Fruit fly (Drosophila melanogaster) whole organism, embryonic: ENCODE measurements around the gene Scm.

Source experiments
- Antp ChIP-seq: fragments of 200-800 bp; sonication (Bioruptor generic); optimal IDR thresholded peaks from 3 replicates; lab custom pipeline; 2016; ENCODE audit warnings: missing biosample characterization, missing genetic modification characterization
- Asciz ChIP-seq: fragments of 200-800 bp; sonication (Bioruptor generic); optimal IDR thresholded peaks from 2 replicates; lab custom pipeline; 2017; ENCODE audit warnings: missing biosample characterization, mild to moderate bottlenecking, missing genetic modification characterization, missing genetic modification reagents
- B-H1 ChIP-seq: fragments of 200-800 bp; sonication (Bioruptor generic); IDR thresholded peaks from 3 replicates; pipeline ENCODE4 v1.3.6; 2022; ENCODE audit warnings: missing biosample characterization, missing genetic modification characterization
- Bdp1 ChIP-seq: fragments of 200-800 bp; sonication (Bioruptor generic); optimal IDR thresholded peaks from 3 replicates; lab custom pipeline; 2016; ENCODE audit warnings: missing biosample characterization, missing genetic modification characterization
- Bteb2 ChIP-seq: fragments of 200-800 bp; sonication (Bioruptor generic); optimal IDR thresholded peaks from 2 replicates; lab custom pipeline; 2016; ENCODE audit warnings: missing biosample characterization, missing genetic modification characterization
- CG10147 ChIP-seq: fragments of 200-800 bp; sonication (Bioruptor generic); optimal IDR thresholded peaks from 2 replicates; lab custom pipeline; 2019; ENCODE audit warnings: missing biosample characterization, mild to moderate bottlenecking, missing genetic modification characterization, moderate library complexity
- CG10565 ChIP-seq: fragments of 200-800 bp; sonication (Bioruptor generic); optimal IDR thresholded peaks from 3 replicates; lab custom pipeline; 2016; ENCODE audit warnings: missing biosample characterization, mild to moderate bottlenecking, missing genetic modification characterization
- CG1529 ChIP-seq: fragments of 200-800 bp; sonication (Bioruptor generic); optimal IDR thresholded peaks from 3 replicates; lab custom pipeline; 2018; ENCODE audit warnings: missing biosample characterization, missing genetic modification characterization
- CG16815 ChIP-seq: fragments of 200-800 bp; sonication (Bioruptor generic); optimal IDR thresholded peaks from 3 replicates; lab custom pipeline; 2017; ENCODE audit warnings: missing biosample characterization, mild to moderate bottlenecking, missing genetic modification characterization
- CG17186 ChIP-seq: fragments of 200-800 bp; sonication (Bioruptor generic); optimal IDR thresholded peaks from 3 replicates; lab custom pipeline; 2017; ENCODE audit warnings: missing biosample characterization, missing genetic modification reagents, missing genetic modification characterization
- CG17568 ChIP-seq: fragments of 200-800 bp; sonication (Bioruptor generic); optimal IDR thresholded peaks from 2 replicates; lab custom pipeline; 2018; ENCODE audit warnings: missing biosample characterization, mild to moderate bottlenecking, missing genetic modification characterization, moderate library complexity
- CG30020 ChIP-seq: fragments of 200-800 bp; optimal IDR thresholded peaks from 2 replicates; lab custom pipeline; 2019; ENCODE audit warnings: missing biosample characterization, mild to moderate bottlenecking, missing genetic modification characterization, moderate library complexity
- CG31365 ChIP-seq: fragments of 200-800 bp; sonication (Bioruptor generic); optimal IDR thresholded peaks from 2 replicates; lab custom pipeline; 2018; ENCODE audit warnings: missing biosample characterization, mild to moderate bottlenecking, missing genetic modification characterization
- CG3281 ChIP-seq: fragments of 200-800 bp; sonication (Bioruptor generic); optimal IDR thresholded peaks from 3 replicates; lab custom pipeline; 2017; ENCODE audit warnings: missing biosample characterization, mild to moderate bottlenecking, missing genetic modification characterization
- CG34376 ChIP-seq: fragments of 200-800 bp; sonication (Bioruptor generic); optimal IDR thresholded peaks from 2 replicates; lab custom pipeline; 2018; ENCODE audit warnings: missing biosample characterization, mild to moderate bottlenecking, missing genetic modification characterization
- CG42726 ChIP-seq: fragments of 200-800 bp; sonication (Bioruptor generic); IDR thresholded peaks from 2 replicates; pipeline ENCODE4 v1.3.6; 2022; ENCODE audit warnings: missing biosample characterization, missing genetic modification characterization; ENCODE audit not compliant: partially characterized antibody
- CG4854 ChIP-seq: fragments of 200-800 bp; sonication (Bioruptor generic); optimal IDR thresholded peaks from 2 replicates; lab custom pipeline; 2016; ENCODE audit warnings: missing biosample characterization, missing genetic modification characterization, inconsistent platforms
- CG6254 ChIP-seq: fragments of 200-800 bp; sonication (Bioruptor generic); optimal IDR thresholded peaks from 3 replicates; lab custom pipeline; 2017; ENCODE audit warnings: mild to moderate bottlenecking, missing biosample characterization, missing genetic modification reagents, missing genetic modification characterization
- CoRest ChIP-seq: fragments of 200-800 bp; sonication (Bioruptor generic); optimal IDR thresholded peaks from 3 replicates; lab custom pipeline; 2018; ENCODE audit warnings: missing biosample characterization, mild to moderate bottlenecking, missing genetic modification characterization, moderate library complexity
- Dp ChIP-seq: fragments of 200-800 bp; sonication (Bioruptor generic); optimal IDR thresholded peaks from 2 replicates; lab custom pipeline; 2018; ENCODE audit warnings: missing biosample characterization, mild to moderate bottlenecking, missing genetic modification characterization, moderate library complexity
- Fer3 ChIP-seq: fragments of 200-800 bp; sonication (Bioruptor generic); optimal IDR thresholded peaks from 2 replicates; lab custom pipeline; 2018; ENCODE audit warnings: missing biosample characterization, mild to moderate bottlenecking, missing genetic modification characterization, moderate library complexity
- HLHmδ ChIP-seq: fragments of 200-800 bp; sonication (Bioruptor generic); optimal IDR thresholded peaks from 2 replicates; lab custom pipeline; 2018; ENCODE audit warnings: missing biosample characterization, mild to moderate bottlenecking, missing genetic modification characterization, moderate library complexity
- HmgZ ChIP-seq: fragments of 200-800 bp; sonication (Bioruptor generic); optimal IDR thresholded peaks from 2 replicates; lab custom pipeline; 2018; ENCODE audit warnings: missing biosample characterization, mild to moderate bottlenecking, missing genetic modification characterization
- Hmx ChIP-seq: fragments of 200-800 bp; sonication (Bioruptor generic); optimal IDR thresholded peaks from 2 replicates; lab custom pipeline; 2016; ENCODE audit warnings: missing biosample characterization, missing genetic modification characterization
- Kr ChIP-seq: fragments of 200-800 bp; sonication (Bioruptor generic); optimal IDR thresholded peaks from 2 replicates; lab custom pipeline; 2017; ENCODE audit warnings: missing biosample characterization, mild to moderate bottlenecking, missing genetic modification characterization
- NC2β ChIP-seq: fragments of 200-800 bp; sonication (Bioruptor generic); optimal IDR thresholded peaks from 2 replicates; lab custom pipeline; 2016; ENCODE audit warnings: missing biosample characterization, missing genetic modification characterization
- Nf-YA ChIP-seq: fragments of 200-800 bp; sonication (Bioruptor generic); IDR thresholded peaks from 2 replicates; pipeline ENCODE4 v1.3.6; 2022; ENCODE audit warnings: missing biosample characterization, missing genetic modification characterization
- Optix ChIP-seq: fragments of 200-800 bp; sonication (Bioruptor generic); IDR thresholded peaks from 3 replicates; pipeline ENCODE4 v1.3.6; 2022; ENCODE audit warnings: missing biosample characterization, missing genetic modification characterization
- Rx ChIP-seq: fragments of 200-800 bp; sonication (Bioruptor generic); IDR thresholded peaks from 2 replicates; pipeline ENCODE4 v1.3.6; 2022; ENCODE audit warnings: missing biosample characterization, missing genetic modification characterization
- Xbp1 ChIP-seq: fragments of 200-800 bp; sonication (Bioruptor generic); optimal IDR thresholded peaks from 3 replicates; lab custom pipeline; 2016; ENCODE audit warnings: missing biosample characterization, mild to moderate bottlenecking, missing genetic modification characterization
- abd-A ChIP-seq: fragments of 200-800 bp; sonication (Bioruptor generic); optimal IDR thresholded peaks from 3 replicates; lab custom pipeline; 2019; ENCODE audit warnings: missing biosample characterization, mild to moderate bottlenecking, missing genetic modification characterization, moderate library complexity
- ara ChIP-seq: fragments of 200-800 bp; sonication (Bioruptor generic); IDR thresholded peaks from 2 replicates; pipeline ENCODE4 v1.3.6; 2022; ENCODE audit warnings: missing biosample characterization, missing genetic modification characterization
- corto ChIP-seq: fragments of 200-800 bp; sonication (Bioruptor generic); optimal IDR thresholded peaks from 2 replicates; lab custom pipeline; 2016; ENCODE audit warnings: missing biosample characterization, mild to moderate bottlenecking, missing genetic modification characterization, moderate library complexity
- cwo ChIP-seq: fragments of 200-800 bp; sonication (Bioruptor generic); optimal IDR thresholded peaks from 3 replicates; lab custom pipeline; 2017; ENCODE audit warnings: missing biosample characterization, missing genetic modification characterization, mild to moderate bottlenecking, moderate library complexity, missing genetic modification reagents
- da ChIP-seq: fragments of 200-800 bp; sonication (Bioruptor generic); optimal IDR thresholded peaks from 2 replicates; lab custom pipeline; 2016; ENCODE audit warnings: missing biosample characterization, missing genetic modification characterization
- fd102C ChIP-seq: fragments of 200-800 bp; sonication (Bioruptor generic); optimal IDR thresholded peaks from 2 replicates; lab custom pipeline; 2018; ENCODE audit warnings: missing biosample characterization, mild to moderate bottlenecking, missing genetic modification characterization, moderate library complexity
- fu2 ChIP-seq: fragments of 200-800 bp; sonication (Bioruptor generic); optimal IDR thresholded peaks from 2 replicates; lab custom pipeline; 2016; ENCODE audit warnings: missing biosample characterization, missing genetic modification characterization
- ham ChIP-seq: fragments of 200-800 bp; sonication (Bioruptor generic); IDR thresholded peaks from 2 replicates; pipeline ENCODE4 v1.3.6; 2022; ENCODE audit warnings: missing biosample characterization, missing genetic modification characterization
- knrl ChIP-seq: fragments of 200-800 bp; sonication (Bioruptor generic); IDR thresholded peaks from 3 replicates; pipeline ENCODE4 v1.3.6; 2022; ENCODE audit warnings: missing biosample characterization, missing genetic modification characterization; ENCODE audit not compliant: partially characterized antibody
- lilli ChIP-seq: fragments of 200-800 bp; sonication (Bioruptor generic); optimal IDR thresholded peaks from 3 replicates; lab custom pipeline; 2016; ENCODE audit warnings: missing biosample characterization, missing genetic modification characterization
- maf-S ChIP-seq: fragments of 200-800 bp; sonication (Bioruptor generic); optimal IDR thresholded peaks from 2 replicates; lab custom pipeline; 2016; ENCODE audit warnings: missing biosample characterization, missing genetic modification characterization
- phol ChIP-seq: fragments of 200-800 bp; sonication (Bioruptor generic); optimal IDR thresholded peaks from 3 replicates; lab custom pipeline; 2018; ENCODE audit warnings: missing biosample characterization, mild to moderate bottlenecking, missing genetic modification characterization, moderate library complexity
- ro ChIP-seq: fragments of 200-800 bp; sonication (Bioruptor generic); IDR thresholded peaks from 2 replicates; pipeline ENCODE4 v1.3.6; 2022; ENCODE audit warnings: missing biosample characterization, missing genetic modification characterization
- salm ChIP-seq: fragments of 200-800 bp; sonication (Bioruptor generic); optimal IDR thresholded peaks from 2 replicates; lab custom pipeline; 2018; ENCODE audit warnings: missing biosample characterization, mild to moderate bottlenecking, missing genetic modification characterization
- sim ChIP-seq: fragments of 200-800 bp; sonication (Bioruptor generic); IDR thresholded peaks from 2 replicates; pipeline ENCODE4 v1.3.6; 2022; ENCODE audit warnings: missing biosample characterization, missing genetic modification characterization
- tgo ChIP-seq: fragments of 200-800 bp; sonication (Bioruptor generic); IDR thresholded peaks from 3 replicates; pipeline ENCODE4 v1.3.6; 2022; ENCODE audit warnings: missing biosample characterization, missing genetic modification characterization
- tin ChIP-seq: fragments of 200-800 bp; sonication (Bioruptor generic); optimal IDR thresholded peaks from 3 replicates; lab custom pipeline; 2016; ENCODE audit warnings: missing biosample characterization, missing genetic modification characterization
- tio ChIP-seq: fragments of 200-800 bp; sonication (Bioruptor generic); optimal IDR thresholded peaks from 2 replicates; lab custom pipeline; 2017; ENCODE audit warnings: missing biosample characterization, missing genetic modification characterization, inconsistent platforms
- tll ChIP-seq, 2 experiments: fragments of 200-800 bp in 1 of 2; fragments of >200 bp in 1 of 2; sonication (Bioruptor generic) in 1 of 2; optimal IDR thresholded peaks; 2 replicates each; lab custom pipeline; 2017 to 2019; ENCODE audit warnings: missing biosample characterization in 2 of 2, missing genetic modification characterization in 2 of 2, mild to moderate bottlenecking in 1 of 2, moderate library complexity in 1 of 2
- wor ChIP-seq: fragments of 200-800 bp; sonication (Bioruptor generic); IDR thresholded peaks from 2 replicates; pipeline ENCODE4 v1.3.6; 2022; ENCODE audit warnings: missing biosample characterization, missing genetic modification characterization
- zen ChIP-seq: fragments of 200-800 bp; sonication (Bioruptor generic); optimal IDR thresholded peaks from 3 replicates; lab custom pipeline; 2018; ENCODE audit warnings: missing biosample characterization, mild to moderate bottlenecking, missing genetic modification characterization, moderate library complexity

Gene Scm

dm6 chr3R:9613124-9613523 is 24.3 kb downstream of the Scm start (continued):
- no peak for TF ChIP-seq ara (GFP tag; lab: Robert Waterston, UW)
- TF ChIP-seq CG4854 (GFP tag; lab: Kevin White, UChicago), result peak; percentile 39
- peak; percentile 14 for TF ChIP-seq NC2β (GFP tag; lab: Kevin White, UChicago)
- TF ChIP-seq CG34376 (GFP tag; lab: Kevin White, UChicago), result no peak
- TF ChIP-seq maf-S, result peak; percentile 33
- peak; percentile 44 for TF ChIP-seq tin (GFP tag; lab: Kevin White, UChicago)
- no peak for TF ChIP-seq CG42726 (GFP tag; lab: Robert Waterston, UW)
- TF ChIP-seq phol (tag; lab: Kevin White, UChicago), result peak; percentile 59
- TF ChIP-seq Dp (GFP tag; lab: Kevin White, UChicago), result no peak
- TF ChIP-seq corto (GFP tag; lab: Kevin White, UChicago), result peak; percentile 66
- no peak for TF ChIP-seq salm
- TF ChIP-seq abd-A, result no peak
- TF ChIP-seq ro (GFP tag; lab: Robert Waterston, UW), result no peak
- no peak for TF ChIP-seq ham (GFP tag; lab: Robert Waterston, UW)
- peak; percentile 18 for TF ChIP-seq HmgZ
- TF ChIP-seq CG3281, result peak; percentile 76
- peak; percentile 81 for TF ChIP-seq lilli (GFP tag; lab: Kevin White, UChicago)
- no peak for TF ChIP-seq fu2 (GFP tag; lab: Kevin White, UChicago)
- no peak for TF ChIP-seq HLHmδ (GFP tag; lab: Kevin White, UChicago)
- no peak for TF ChIP-seq CG16815 (GFP tag; lab: Kevin White, UChicago)
- TF ChIP-seq tgo (GFP tag; lab: Robert Waterston, UW), result peak; percentile 66
- TF ChIP-seq fd102C (GFP tag; lab: Kevin White, UChicago), result no peak
- TF ChIP-seq B-H1 (GFP tag; lab: Robert Waterston, UW), result peak; percentile 52; the same call in 2 of the 3 replicates
- TF ChIP-seq CG10147 (GFP tag; lab: Kevin White, UChicago), result peak; percentile 65
- no peak for TF ChIP-seq CG17568
- TF ChIP-seq Rx, result no peak; the same call in 1 of the 2 replicates
- TF ChIP-seq CG6254, result peak; percentile 30
- TF ChIP-seq da, result no peak
- no peak for TF ChIP-seq CG17186 (GFP tag; lab: Kevin White, UChicago)
- TF ChIP-seq zen (tag; lab: Kevin White, UChicago), result no peak
- TF ChIP-seq Fer3 (tag; lab: Kevin White, UChicago), result peak; percentile 62
- TF ChIP-seq Kr, result no peak
- TF ChIP-seq sim (GFP tag; lab: Robert Waterston, UW), result no peak
- no peak for TF ChIP-seq knrl
- TF ChIP-seq CG31365 (tag; lab: Kevin White, UChicago), result no peak
- peak; percentile 70 for TF ChIP-seq Xbp1
- TF ChIP-seq CG10565 (GFP tag; lab: Kevin White, UChicago), result no peak
- no peak for TF ChIP-seq CG30020
- TF ChIP-seq Bdp1 (GFP tag; lab: Kevin White, UChicago), result peak; percentile 31
- TF ChIP-seq Optix (GFP tag; lab: Robert Waterston, UW), result no peak
- peak; percentile 28 for TF ChIP-seq CoRest (tag; lab: Kevin White, UChicago)
- peak; percentile 44; the same call in 1 of the 2 replicates for TF ChIP-seq Nf-YA (GFP tag; lab: Robert Waterston, UW)
- peak; percentile 44 for TF ChIP-seq tio (GFP tag; lab: Kevin White, UChicago)
- no peak for TF ChIP-seq CG1529
- no peak for TF ChIP-seq tll (GFP tag; optimal IDR thresholded peaks at IDR 0.05; lab: Kevin White, UChicago)
- TF ChIP-seq Hmx (GFP tag; lab: Kevin White, UChicago), result no peak
- TF ChIP-seq Asciz (GFP tag; lab: Kevin White, UChicago), result peak; percentile 52
- no peak for TF ChIP-seq wor
- peak; percentile 58 for TF ChIP-seq Antp (GFP tag; lab: Kevin White, UChicago)
- TF ChIP-seq Bteb2 (GFP tag; lab: Kevin White, UChicago), result peak; percentile 40
- TF ChIP-seq cwo, result peak; percentile 60
